Fruit fly (Drosophila melanogaster) whole organism, embryonic: ENCODE results near the gene CG17752.

Experiments
- ATbp ChIP-seq: fragments of 200-800 bp; sonication (Bioruptor generic); optimal IDR thresholded peaks from 2 replicates; lab custom pipeline; 2017; ENCODE audit warnings: missing biosample characterization, mild to moderate bottlenecking, missing genetic modification characterization, missing genetic modification reagents
- Adf1 ChIP-seq: fragments of 200-800 bp; sonication (Bioruptor generic); IDR thresholded peaks from 2 replicates; pipeline ENCODE4 v1.3.6; 2022; ENCODE audit warnings: missing biosample characterization, missing genetic modification characterization
- BtbVII ChIP-seq: fragments of 200-800 bp; sonication (Bioruptor generic); optimal IDR thresholded peaks from 3 replicates; lab custom pipeline; 2017; ENCODE audit warnings: missing biosample characterization, mild to moderate bottlenecking, missing genetic modification characterization
- CG10267 ChIP-seq: fragments of 200-800 bp; sonication (Bioruptor generic); optimal IDR thresholded peaks from 2 replicates; lab custom pipeline; 2018; ENCODE audit warnings: missing biosample characterization, mild to moderate bottlenecking, missing genetic modification characterization, moderate library complexity
- CG10321 ChIP-seq: fragments of 200-800 bp; sonication (Bioruptor generic); IDR thresholded peaks from 2 replicates; pipeline ENCODE4 v1.3.6; 2022; ENCODE audit warnings: missing biosample characterization, missing genetic modification characterization
- CG10979 ChIP-seq: fragments of 200-800 bp; sonication (Bioruptor generic); optimal IDR thresholded peaks from 2 replicates; lab custom pipeline; 2018; ENCODE audit warnings: missing biosample characterization, mild to moderate bottlenecking, missing genetic modification characterization, moderate library complexity
- CG11085 ChIP-seq: fragments of 200-800 bp; sonication (Bioruptor generic); IDR thresholded peaks from 2 replicates; pipeline ENCODE4 v1.3.6; 2022; ENCODE audit warnings: missing biosample characterization, missing genetic modification characterization
- CG12299 ChIP-seq: fragments of 200-800 bp; sonication (Bioruptor generic); optimal IDR thresholded peaks from 2 replicates; lab custom pipeline; 2018; ENCODE audit warnings: missing biosample characterization, mild to moderate bottlenecking, missing genetic modification characterization
- CG13296 ChIP-seq: fragments of 200-800 bp; sonication (Bioruptor generic); optimal IDR thresholded peaks from 3 replicates; lab custom pipeline; 2018; ENCODE audit warnings: missing biosample characterization, mild to moderate bottlenecking, missing genetic modification characterization
- CG13424 ChIP-seq: fragments of 200-800 bp; sonication (Bioruptor generic); optimal IDR thresholded peaks from 2 replicates; lab custom pipeline; 2019; ENCODE audit warnings: missing biosample characterization, mild to moderate bottlenecking, missing genetic modification characterization, moderate library complexity
- CG14014 ChIP-seq: fragments of 200-800 bp; sonication (Bioruptor generic); IDR thresholded peaks from 2 replicates; pipeline ENCODE4 v1.3.6; 2022; ENCODE audit warnings: missing biosample characterization, missing genetic modification characterization
- CG15011 ChIP-seq: fragments of 200-800 bp; sonication (Bioruptor generic); optimal IDR thresholded peaks from 3 replicates; lab custom pipeline; 2018; ENCODE audit warnings: missing biosample characterization, mild to moderate bottlenecking, missing genetic modification characterization
- CG15696 ChIP-seq: fragments of 200-800 bp; sonication (Bioruptor generic); optimal IDR thresholded peaks from 2 replicates; lab custom pipeline; 2019; ENCODE audit warnings: missing biosample characterization, mild to moderate bottlenecking, missing genetic modification characterization, moderate library complexity
- CG1603 ChIP-seq: fragments of 200-800 bp; sonication (Bioruptor generic); optimal IDR thresholded peaks from 2 replicates; lab custom pipeline; 2019; ENCODE audit warnings: missing biosample characterization, mild to moderate bottlenecking, missing genetic modification characterization, moderate library complexity
- CG2199 ChIP-seq: fragments of 200-800 bp; sonication (Bioruptor generic); IDR thresholded peaks from 3 replicates; pipeline ENCODE4 v1.3.6; 2022; ENCODE audit warnings: missing biosample characterization, missing genetic modification characterization
- CG30020 ChIP-seq: fragments of 200-800 bp; optimal IDR thresholded peaks from 2 replicates; lab custom pipeline; 2019; ENCODE audit warnings: missing biosample characterization, mild to moderate bottlenecking, missing genetic modification characterization, moderate library complexity
- CG31365 ChIP-seq: fragments of 200-800 bp; sonication (Bioruptor generic); optimal IDR thresholded peaks from 2 replicates; lab custom pipeline; 2018; ENCODE audit warnings: missing biosample characterization, mild to moderate bottlenecking, missing genetic modification characterization
- CG3407 ChIP-seq: fragments of 200-800 bp; sonication (Bioruptor generic); optimal IDR thresholded peaks from 2 replicates; lab custom pipeline; 2018; ENCODE audit warnings: missing biosample characterization, mild to moderate bottlenecking, missing genetic modification characterization
- CG4854 ChIP-seq: fragments of 200-800 bp; sonication (Bioruptor generic); optimal IDR thresholded peaks from 2 replicates; lab custom pipeline; 2016; ENCODE audit warnings: missing biosample characterization, missing genetic modification characterization, inconsistent platforms
- D19B ChIP-seq: fragments of 200-800 bp; sonication (Bioruptor generic); optimal IDR thresholded peaks from 2 replicates; lab custom pipeline; 2017; ENCODE audit warnings: missing biosample characterization, mild to moderate bottlenecking, missing genetic modification characterization
- Dbx ChIP-seq: fragments of 200-800 bp; sonication (Bioruptor generic); IDR thresholded peaks from 3 replicates; pipeline ENCODE4 v1.3.6; 2022; ENCODE audit warnings: missing biosample characterization, missing genetic modification characterization
- Dll ChIP-seq: fragments of 200-800 bp; sonication (Bioruptor generic); IDR thresholded peaks from 4 replicates; pipeline ENCODE4 v1.3.6; 2022; ENCODE audit warnings: missing biosample characterization, missing genetic modification characterization; ENCODE audit not compliant: partially characterized antibody
- E2f2 ChIP-seq: fragments of 200-800 bp; sonication (Bioruptor generic); IDR thresholded peaks from 2 replicates; pipeline ENCODE4 v1.3.6; 2022; ENCODE audit warnings: missing biosample characterization, missing genetic modification characterization
- H15 ChIP-seq: fragments of 200-800 bp; sonication (Bioruptor generic); IDR thresholded peaks from 3 replicates; pipeline ENCODE4 v1.3.6; 2022; ENCODE audit warnings: missing biosample characterization, missing genetic modification characterization
- HLHmδ ChIP-seq: fragments of 200-800 bp; sonication (Bioruptor generic); optimal IDR thresholded peaks from 2 replicates; lab custom pipeline; 2018; ENCODE audit warnings: missing biosample characterization, mild to moderate bottlenecking, missing genetic modification characterization, moderate library complexity
- Jarid2 ChIP-seq: fragments of 200-800 bp; sonication (Bioruptor generic); optimal IDR thresholded peaks from 3 replicates; lab custom pipeline; 2017; ENCODE audit warnings: mild to moderate bottlenecking, missing biosample characterization, missing genetic modification reagents, missing genetic modification characterization
- Lim3 ChIP-seq: fragments of 200-800 bp; sonication (Bioruptor generic); IDR thresholded peaks from 2 replicates; pipeline ENCODE4 v1.3.6; 2022; ENCODE audit warnings: missing biosample characterization, missing genetic modification characterization
- Max ChIP-seq: fragments of 200-800 bp; sonication (Bioruptor generic); optimal IDR thresholded peaks from 2 replicates; lab custom pipeline; 2016; ENCODE audit warnings: missing biosample characterization, mild to moderate bottlenecking, missing genetic modification characterization
- Med ChIP-seq: fragments of 200-800 bp; sonication (Bioruptor generic); peaks from one replicate; lab custom pipeline; 2016; ENCODE audit warnings: missing biosample characterization, missing genetic modification characterization, mild to moderate bottlenecking, inconsistent platforms, moderate library complexity
- Opbp ChIP-seq: fragments of 200-800 bp; sonication (Bioruptor generic); IDR thresholded peaks from 3 replicates; pipeline ENCODE4 v1.3.6; 2022; ENCODE audit warnings: missing biosample characterization, missing genetic modification characterization; ENCODE audit not compliant: partially characterized antibody
- Optix ChIP-seq: fragments of 200-800 bp; sonication (Bioruptor generic); IDR thresholded peaks from 3 replicates; pipeline ENCODE4 v1.3.6; 2022; ENCODE audit warnings: missing biosample characterization, missing genetic modification characterization
- Six4 ChIP-seq: fragments of 200-800 bp; sonication (Bioruptor generic); optimal IDR thresholded peaks from 2 replicates; lab custom pipeline; 2016; ENCODE audit warnings: missing biosample characterization, missing genetic modification characterization
- bbx ChIP-seq: fragments of 200-800 bp; sonication (Bioruptor generic); IDR thresholded peaks from 2 replicates; pipeline ENCODE4 v1.3.6; 2022; ENCODE audit warnings: missing biosample characterization, missing genetic modification characterization; ENCODE audit not compliant: partially characterized antibody
- chif ChIP-seq, 2 experiments: fragments of 200-800 bp; sonication (Bioruptor generic); optimal IDR thresholded peaks; 3 replicates each; lab custom pipeline; 2016; ENCODE audit warnings: missing biosample characterization in 2 of 2, missing genetic modification characterization in 2 of 2
- crol ChIP-seq: fragments of 200-800 bp; sonication (Bioruptor generic); IDR thresholded peaks from 2 replicates; pipeline ENCODE4 v1.3.6; 2022; ENCODE audit warnings: missing biosample characterization, missing genetic modification characterization
- crp ChIP-seq, 2 experiments: fragments of 200-800 bp; sonication (Bioruptor generic); optimal IDR thresholded peaks; 2 replicates in 1 of 2; 3 replicates in 1 of 2; lab custom pipeline; 2017; ENCODE audit warnings: missing biosample characterization in 2 of 2, missing genetic modification characterization in 2 of 2, mild to moderate bottlenecking in 1 of 2, moderate library complexity in 1 of 2
- da ChIP-seq: fragments of 200-800 bp; sonication (Bioruptor generic); optimal IDR thresholded peaks from 2 replicates; lab custom pipeline; 2016; ENCODE audit warnings: missing biosample characterization, missing genetic modification characterization
- fd3F ChIP-seq: fragments of 200-800 bp; sonication (Bioruptor generic); optimal IDR thresholded peaks from 2 replicates; lab custom pipeline; 2018; ENCODE audit warnings: missing biosample characterization, mild to moderate bottlenecking, missing genetic modification characterization, moderate library complexity
- hth ChIP-seq: fragments of >200 bp; optimal IDR thresholded peaks from 2 replicates; lab custom pipeline; 2017; ENCODE audit warnings: inconsistent platforms
- ken ChIP-seq: fragments of 200-800 bp; sonication (Bioruptor generic); IDR thresholded peaks from 3 replicates; pipeline ENCODE4 v1.3.6; 2022; ENCODE audit warnings: missing biosample characterization, missing genetic modification characterization
- onecut ChIP-seq: fragments of 200-800 bp; sonication (Bioruptor generic); IDR thresholded peaks from 2 replicates; pipeline ENCODE4 v1.3.6; 2022; ENCODE audit warnings: missing biosample characterization, missing genetic modification characterization
- pho ChIP-seq: fragments of 200-800 bp; sonication (Bioruptor generic); optimal IDR thresholded peaks from 2 replicates; lab custom pipeline; 2016; ENCODE audit warnings: missing biosample characterization, missing genetic modification characterization
- pum ChIP-seq: fragments of 200-800 bp; sonication (Bioruptor generic); optimal IDR thresholded peaks from 2 replicates; lab custom pipeline; 2016; ENCODE audit warnings: missing biosample characterization, missing genetic modification characterization
- rib ChIP-seq: fragments of 200-800 bp; sonication (Bioruptor generic); IDR thresholded peaks from 2 replicates; pipeline ENCODE4 v1.3.6; 2022; ENCODE audit warnings: missing biosample characterization, missing genetic modification characterization
- sr ChIP-seq: fragments of 200-800 bp; sonication (Bioruptor generic); IDR thresholded peaks from 3 replicates; pipeline ENCODE4 v1.3.6; 2022; ENCODE audit warnings: missing biosample characterization, missing genetic modification characterization
- twi ChIP-seq: fragments of 200-800 bp; optimal IDR thresholded peaks from 2 replicates; lab custom pipeline; 2019; ENCODE audit warnings: missing biosample characterization, mild to moderate bottlenecking, missing genetic modification characterization, moderate library complexity
- vvl ChIP-seq: fragments of 200-800 bp; sonication (Bioruptor generic); IDR thresholded peaks from 2 replicates; pipeline ENCODE4 v1.3.6; 2022; ENCODE audit warnings: missing biosample characterization, missing genetic modification characterization
- wdn ChIP-seq: fragments of 200-800 bp; sonication (Bioruptor generic); IDR thresholded peaks from 2 replicates; pipeline ENCODE4 v1.3.6; 2022; ENCODE audit warnings: missing biosample characterization, missing genetic modification characterization
- z ChIP-seq: fragments of 200-800 bp; sonication (Bioruptor generic); IDR thresholded peaks from 3 replicates; pipeline ENCODE4 v1.3.6; 2022; ENCODE audit warnings: missing biosample characterization, missing genetic modification characterization

CG17752 gene

DNA sequence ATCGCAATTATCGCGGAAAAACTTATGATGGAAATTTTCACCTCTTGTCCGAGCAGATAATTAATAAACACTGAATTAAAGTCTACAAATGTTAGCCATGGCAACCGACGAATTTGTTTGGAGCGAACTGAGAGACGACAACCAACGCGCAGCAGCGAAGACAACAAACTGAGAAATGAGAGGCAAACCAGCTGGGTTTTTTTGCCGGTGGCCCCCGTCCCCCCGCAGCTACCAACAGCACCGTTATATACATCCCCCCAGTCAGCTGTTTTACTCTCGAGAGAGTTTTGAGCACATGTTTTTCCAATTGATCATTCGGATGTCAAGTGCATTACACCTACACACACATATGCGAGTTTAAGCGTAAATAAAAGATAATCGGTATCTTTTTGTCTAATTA is 31.0 kb downstream of the CG17752 start (continued):
- TF ChIP-seq Dbx (0 out of 3 replicates have a peak, but pooled peaks have one; percentile 33), Six4 (GFP tag; lab: Kevin White, UChicago) (no peak), Adf1 (GFP tag; lab: Robert Waterston, UW) (peak; percentile 25; the same call in 1 of the 2 replicates), Med (GFP tag; lab: Kevin White, UChicago) (peak; percentile 80), Lim3 (GFP tag; lab: Robert Waterston, UW) (no peak), E2f2 (GFP tag; lab: Robert Waterston, UW) (0 out of 2 replicates have a peak, but pooled peaks have one; percentile 16), crp (GFP tag; optimal IDR thresholded peaks at IDR 0.05; lab: Kevin White, UChicago) (peak; percentile 51 to 89), sr (GFP tag; lab: Robert Waterston, UW) (peak; percentile 9; the same call in 1 of the 3 replicates), vvl (peak; percentile 26; the same call in 1 of the 2 replicates), CG3407 (no peak), D19B (GFP tag; lab: Kevin White, UChicago) (no peak), Dll (GFP tag; lab: Robert Waterston, UW) (peak; percentile 42; the same call in 2 of the 4 replicates), CG15696 (tag; lab: Kevin White, UChicago) (no peak), CG31365 (tag; lab: Kevin White, UChicago) (peak; percentile 5), Opbp (GFP tag; lab: Robert Waterston, UW) (0 out of 3 replicates have a peak, but pooled peaks have one; percentile 21), bbx (GFP tag; lab: Robert Waterston, UW) (peak; percentile 55; the same call in 1 of the 2 replicates), pho (GFP tag; lab: Kevin White, UChicago) (no peak), crol (GFP tag; lab: Robert Waterston, UW) (peak; percentile 97), twi (tag; lab: Kevin White, UChicago) (peak; percentile 13), CG13424 (no peak), CG14014 (GFP tag; lab: Robert Waterston, UW) (0 out of 2 replicates have a peak, but pooled peaks have one; percentile 4), rib (peak; percentile 49), Max (GFP tag; lab: Kevin White, UChicago) (peak; percentile 4), ken (GFP tag; lab: Robert Waterston, UW) (no peak), Jarid2 (GFP tag; lab: Kevin White, UChicago) (peak; percentile 62), BtbVII (GFP tag; lab: Kevin White, UChicago) (no peak)

dm6 chr3R:19641498-19642065 is 31.6 kb downstream of the CG17752 start:
- TF ChIP-seq chif (GFP tag; optimal IDR thresholded peaks at IDR 0.05; lab: Kevin White, UChicago) = peak; percentile 2 to 52
- peak; percentile 85 for TF ChIP-seq wdn (GFP tag; lab: Robert Waterston, UW)
- TF ChIP-seq CG10979 = peak; percentile 88
- peak; percentile 84 for TF ChIP-seq CG10267
- peak; percentile 56; the same call in 1 of the 3 replicates for TF ChIP-seq z (GFP tag; lab: Robert Waterston, UW)
- peak; percentile 88 for TF ChIP-seq CG12299 (tag; lab: Kevin White, UChicago)
- no peak for TF ChIP-seq hth (lab: Kevin White, UChicago)
- TF ChIP-seq onecut = peak; percentile 81
- TF ChIP-seq CG4854 (GFP tag; lab: Kevin White, UChicago) = peak; percentile 74
- TF ChIP-seq H15 (GFP tag; lab: Robert Waterston, UW) = peak; percentile 84
- peak; percentile 23 for TF ChIP-seq CG30020
- peak; percentile 93 for TF ChIP-seq CG13296 (GFP tag; lab: Kevin White, UChicago)
- no peak for TF ChIP-seq da (GFP tag; lab: Kevin White, UChicago)
- peak; percentile 61; the same call in 1 of the 2 replicates for TF ChIP-seq CG10321 (GFP tag; lab: Robert Waterston, UW)
- 0 out of 3 replicates have a peak, but pooled peaks have one; percentile 65 for TF ChIP-seq CG2199 (GFP tag; lab: Robert Waterston, UW)
- peak; percentile 84 for TF ChIP-seq ATbp (GFP tag; lab: Kevin White, UChicago)
- TF ChIP-seq D19B (GFP tag; lab: Kevin White, UChicago) = peak; percentile 62
- TF ChIP-seq HLHmδ (GFP tag; lab: Kevin White, UChicago) = no peak
- peak; percentile 72 for TF ChIP-seq CG15011
- peak; percentile 60 for TF ChIP-seq CG1603
- peak; percentile 86 for TF ChIP-seq fd3F (GFP tag; lab: Kevin White, UChicago)
- peak; percentile 41 for TF ChIP-seq pum
- no peak for TF ChIP-seq Optix (GFP tag; lab: Robert Waterston, UW)
- peak; percentile 71; the same call in 1 of the 2 replicates for TF ChIP-seq CG11085 (GFP tag; lab: Robert Waterston, UW)
